Fruit fly (Drosophila melanogaster) S2 (cell line): ENCODE results near the gene Aos1.

ENCODE experiments used
- CG8478 ChIP-seq: fragments of >200 bp; optimal IDR thresholded peaks from 2 replicates; lab custom pipeline; 2018
- CTCF ChIP-seq, 2 experiments: fragments of >200 bp; optimal IDR thresholded peaks; 2 replicates each; lab custom pipeline; 2018

DNA sequence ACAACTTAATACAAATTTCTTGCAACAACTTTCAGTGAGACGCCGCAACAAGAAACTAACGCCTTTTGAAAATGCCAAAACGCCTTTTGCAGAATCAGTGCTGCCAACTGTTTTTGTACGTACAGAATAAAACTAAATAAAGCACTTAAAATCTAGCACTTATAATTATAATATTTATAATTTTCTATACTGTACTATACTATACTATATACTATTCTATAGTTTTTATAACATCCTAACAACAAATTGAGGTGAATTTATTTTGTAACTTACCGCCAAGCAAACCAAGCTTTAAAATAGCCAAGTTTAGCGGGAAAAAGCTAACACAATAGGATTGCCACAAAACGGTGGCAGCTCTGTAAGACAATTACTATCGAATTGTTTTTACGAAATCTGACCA, at the start of gene Aos1, which contains the start of gene Srlp:
- TF ChIP-seq CTCF (optimal IDR thresholded peaks at IDR 0.05; lab: Kevin White, UChicago): no peak
- TF ChIP-seq CG8478: no peak
